Fruit fly (Drosophila melanogaster) whole organism, embryonic: ENCODE results near the gene Ufsp2.
A peak's percentile ranks its signal among the peaks of the same experiment; 100 is the strongest.

Experiments used
- Aef1 ChIP-seq: fragments of 200-800 bp; sonication (Bioruptor generic); IDR thresholded peaks from 3 replicates; pipeline ENCODE4 v1.3.6; 2022; ENCODE audit warnings: missing biosample characterization, missing genetic modification characterization
- Atf-2 ChIP-seq: fragments of 200-800 bp; sonication (Bioruptor generic); optimal IDR thresholded peaks from 2 replicates; lab custom pipeline; 2016; ENCODE audit warnings: missing biosample characterization, missing genetic modification characterization
- B-H2 ChIP-seq: fragments of 200-800 bp; sonication (Bioruptor generic); optimal IDR thresholded peaks from 2 replicates; lab custom pipeline; 2018; ENCODE audit warnings: missing biosample characterization, mild to moderate bottlenecking, missing genetic modification characterization
- BEAF-32 ChIP-seq: fragments of 200-800 bp; sonication (Bioruptor generic); optimal IDR thresholded peaks from 3 replicates; lab custom pipeline; 2017; ENCODE audit warnings: missing biosample characterization, missing genetic modification characterization, mild to moderate bottlenecking, moderate library complexity, missing genetic modification reagents
- CG10366 ChIP-seq: fragments of 200-800 bp; sonication (Bioruptor generic); IDR thresholded peaks from 2 replicates; pipeline ENCODE4 v1.3.6; 2022; ENCODE audit warnings: missing biosample characterization, missing genetic modification characterization
- CG10462 ChIP-seq: fragments of 200-800 bp; sonication (Bioruptor generic); optimal IDR thresholded peaks from 2 replicates; lab custom pipeline; 2016; ENCODE audit warnings: missing biosample characterization, missing genetic modification characterization
- CG11456 ChIP-seq: fragments of 200-800 bp; sonication (Bioruptor generic); IDR thresholded peaks from 3 replicates; pipeline ENCODE4 v1.3.6; 2022; ENCODE audit warnings: missing biosample characterization, missing genetic modification characterization
- CG12391 ChIP-seq: fragments of 200-800 bp; sonication (Bioruptor generic); optimal IDR thresholded peaks from 3 replicates; lab custom pipeline; 2018; ENCODE audit warnings: missing biosample characterization, mild to moderate bottlenecking, missing genetic modification characterization, moderate library complexity
- CG14710 ChIP-seq: fragments of 200-800 bp; sonication (Bioruptor generic); optimal IDR thresholded peaks from 3 replicates; lab custom pipeline; 2019; ENCODE audit warnings: missing biosample characterization, mild to moderate bottlenecking, missing genetic modification characterization, moderate library complexity
- CG14965 ChIP-seq: fragments of 200-800 bp; sonication (Bioruptor generic); optimal IDR thresholded peaks from 2 replicates; lab custom pipeline; 2016; ENCODE audit warnings: missing biosample characterization, missing genetic modification characterization, borderline replicate concordance
- CG17568 ChIP-seq: fragments of 200-800 bp; sonication (Bioruptor generic); optimal IDR thresholded peaks from 2 replicates; lab custom pipeline; 2018; ENCODE audit warnings: missing biosample characterization, mild to moderate bottlenecking, missing genetic modification characterization, moderate library complexity
- CG2889 ChIP-seq: fragments of 200-800 bp; sonication (Bioruptor generic); IDR thresholded peaks from 3 replicates; pipeline ENCODE4 v1.3.6; 2022; ENCODE audit warnings: missing biosample characterization, missing genetic modification characterization
- CG33213 ChIP-seq: fragments of 200-800 bp; sonication (Bioruptor generic); optimal IDR thresholded peaks from 3 replicates; lab custom pipeline; 2016; ENCODE audit warnings: missing biosample characterization, missing genetic modification characterization
- CG3726 ChIP-seq: fragments of 200-800 bp; sonication (Bioruptor generic); IDR thresholded peaks from 3 replicates; pipeline ENCODE4, ENCODE4 v1.3.6; 2022; ENCODE audit warnings: missing biosample characterization, missing genetic modification characterization
- CG3838 ChIP-seq: fragments of 200-800 bp; sonication (Bioruptor generic); optimal IDR thresholded peaks from 3 replicates; lab custom pipeline; 2016; ENCODE audit warnings: missing biosample characterization, missing genetic modification characterization
- CG42726 ChIP-seq: fragments of 200-800 bp; sonication (Bioruptor generic); IDR thresholded peaks from 2 replicates; pipeline ENCODE4 v1.3.6; 2022; ENCODE audit warnings: missing biosample characterization, missing genetic modification characterization; ENCODE audit not compliant: partially characterized antibody
- CG6765 ChIP-seq: fragments of 200-800 bp; sonication (Bioruptor generic); optimal IDR thresholded peaks from 3 replicates; lab custom pipeline; 2017; ENCODE audit warnings: missing biosample characterization, mild to moderate bottlenecking, missing genetic modification characterization
- CG7745 ChIP-seq: fragments of 200-800 bp; sonication (Bioruptor generic); optimal IDR thresholded peaks from 2 replicates; lab custom pipeline; 2018; ENCODE audit warnings: missing biosample characterization, mild to moderate bottlenecking, missing genetic modification characterization, moderate library complexity
- CG7987 ChIP-seq: fragments of 200-800 bp; sonication (Bioruptor generic); optimal IDR thresholded peaks from 2 replicates; lab custom pipeline; 2018; ENCODE audit warnings: missing biosample characterization, mild to moderate bottlenecking, missing genetic modification characterization, moderate library complexity
- CHES-1-like ChIP-seq: fragments of 200-800 bp; sonication (Bioruptor generic); optimal IDR thresholded peaks from 2 replicates; lab custom pipeline; 2016; ENCODE audit warnings: missing biosample characterization, missing genetic modification characterization
- CoRest ChIP-seq: fragments of 200-800 bp; sonication (Bioruptor generic); optimal IDR thresholded peaks from 3 replicates; lab custom pipeline; 2018; ENCODE audit warnings: missing biosample characterization, mild to moderate bottlenecking, missing genetic modification characterization, moderate library complexity
- D19A ChIP-seq: fragments of 200-800 bp; optimal IDR thresholded peaks from 3 replicates; lab custom pipeline; 2019; ENCODE audit warnings: missing biosample characterization, mild to moderate bottlenecking, missing genetic modification characterization, moderate library complexity
- Dbx ChIP-seq: fragments of 200-800 bp; sonication (Bioruptor generic); IDR thresholded peaks from 3 replicates; pipeline ENCODE4 v1.3.6; 2022; ENCODE audit warnings: missing biosample characterization, missing genetic modification characterization
- Doc3 ChIP-seq: fragments of 200-800 bp; sonication (Bioruptor generic); IDR thresholded peaks from 3 replicates; pipeline ENCODE4 v1.3.6; 2022; ENCODE audit warnings: missing biosample characterization, missing genetic modification characterization; ENCODE audit not compliant: partially characterized antibody
- HLH4C ChIP-seq: fragments of 200-800 bp; sonication (Bioruptor generic); IDR thresholded peaks from 3 replicates; pipeline ENCODE4 v1.3.6; 2022; ENCODE audit warnings: missing biosample characterization, missing genetic modification characterization; ENCODE audit not compliant: partially characterized antibody
- Mrtf ChIP-seq: fragments of 200-800 bp; sonication (Bioruptor generic); IDR thresholded peaks from 3 replicates; pipeline ENCODE4 v1.3.6; 2022; ENCODE audit warnings: missing biosample characterization, missing genetic modification characterization
- NC2α ChIP-seq: fragments of 200-800 bp; sonication (Bioruptor generic); optimal IDR thresholded peaks from 2 replicates; lab custom pipeline; 2016; ENCODE audit warnings: missing biosample characterization, missing genetic modification characterization
- Nf-YB ChIP-seq: fragments of 200-800 bp; sonication (Bioruptor generic); optimal IDR thresholded peaks from 3 replicates; lab custom pipeline; 2019; ENCODE audit warnings: missing biosample characterization, mild to moderate bottlenecking, missing genetic modification characterization, moderate library complexity
- Optix ChIP-seq: fragments of 200-800 bp; sonication (Bioruptor generic); IDR thresholded peaks from 3 replicates; pipeline ENCODE4 v1.3.6; 2022; ENCODE audit warnings: missing biosample characterization, missing genetic modification characterization
- Scr ChIP-seq: fragments of 200-800 bp; sonication (Bioruptor generic); IDR thresholded peaks from 2 replicates; pipeline ENCODE4 v1.3.6; 2022; ENCODE audit warnings: missing biosample characterization, missing genetic modification characterization; ENCODE audit not compliant: partially characterized antibody
- Sox100B ChIP-seq: fragments of 200-800 bp; sonication (Bioruptor generic); optimal IDR thresholded peaks from 3 replicates; lab custom pipeline; 2018; ENCODE audit warnings: missing biosample characterization, mild to moderate bottlenecking, missing genetic modification characterization
- Usf ChIP-seq: fragments of 200-800 bp; sonication (Bioruptor generic); optimal IDR thresholded peaks from 2 replicates; lab custom pipeline; 2017; ENCODE audit warnings: missing genotype, missing biosample characterization, missing genetic modification characterization
- bab2 ChIP-seq: fragments of 200-800 bp; sonication (Bioruptor generic); optimal IDR thresholded peaks from 2 replicates; lab custom pipeline; 2016; ENCODE audit warnings: missing biosample characterization, missing genetic modification characterization
- bigmax ChIP-seq: fragments of 200-800 bp; sonication (Bioruptor generic); optimal IDR thresholded peaks from 2 replicates; lab custom pipeline; 2018; ENCODE audit warnings: missing biosample characterization, mild to moderate bottlenecking, missing genetic modification characterization
- bsh ChIP-seq, 2 experiments: fragments of 200-800 bp; sonication (Bioruptor generic); optimal IDR thresholded peaks; 2 replicates each; lab custom pipeline; 2017 to 2018; ENCODE audit warnings: mild to moderate bottlenecking in 2 of 2, missing biosample characterization in 2 of 2, missing genetic modification characterization in 2 of 2, moderate library complexity in 1 of 2
- cg ChIP-seq: fragments of 200-800 bp; sonication (Bioruptor generic); optimal IDR thresholded peaks from 3 replicates; lab custom pipeline; 2019; ENCODE audit warnings: missing biosample characterization, mild to moderate bottlenecking, missing genetic modification characterization, moderate library complexity
- dysf ChIP-seq: fragments of 200-800 bp; sonication (Bioruptor generic); IDR thresholded peaks from 3 replicates; pipeline ENCODE4 v1.3.6; 2022; ENCODE audit warnings: missing biosample characterization, missing genetic modification characterization
- grn ChIP-seq: fragments of 200-800 bp; sonication (Bioruptor generic); optimal IDR thresholded peaks from 3 replicates; lab custom pipeline; 2017; ENCODE audit warnings: missing biosample characterization, missing genetic modification characterization
- gro ChIP-seq: fragments of 200-800 bp; sonication (Bioruptor generic); optimal IDR thresholded peaks from 2 replicates; lab custom pipeline; 2016; ENCODE audit warnings: missing biosample characterization, missing genetic modification characterization
- lmd ChIP-seq: fragments of 200-800 bp; sonication (Bioruptor generic); IDR thresholded peaks from 2 replicates; pipeline ENCODE4 v1.3.6; 2022; ENCODE audit warnings: missing biosample characterization, missing genetic modification characterization
- luna ChIP-seq: fragments of 200-800 bp; sonication (Bioruptor generic); optimal IDR thresholded peaks from 2 replicates; lab custom pipeline; 2016; ENCODE audit warnings: missing biosample characterization, missing genetic modification characterization
- ro ChIP-seq: fragments of 200-800 bp; sonication (Bioruptor generic); IDR thresholded peaks from 2 replicates; pipeline ENCODE4 v1.3.6; 2022; ENCODE audit warnings: missing biosample characterization, missing genetic modification characterization
- run ChIP-seq: fragments of 200-800 bp; sonication (Bioruptor generic); optimal IDR thresholded peaks from 3 replicates; lab custom pipeline; 2018; ENCODE audit warnings: missing biosample characterization, mild to moderate bottlenecking, missing genetic modification characterization
- sens ChIP-seq: fragments of 200-800 bp; sonication (Bioruptor generic); peaks from one replicate; lab custom pipeline; 2016; ENCODE audit warnings: missing biosample characterization, missing genetic modification characterization
- slbo ChIP-seq: fragments of 200-800 bp; sonication (Bioruptor generic); IDR thresholded peaks from 2 replicates; pipeline ENCODE4 v1.3.6; 2022; ENCODE audit warnings: missing biosample characterization, missing genetic modification characterization
- stwl ChIP-seq: fragments of 200-800 bp; sonication (Bioruptor generic); optimal IDR thresholded peaks from 3 replicates; lab custom pipeline; 2018; ENCODE audit warnings: missing biosample characterization, mild to moderate bottlenecking, missing genetic modification characterization, moderate library complexity
- ttk ChIP-seq: fragments of 200-800 bp; sonication (Bioruptor generic); IDR thresholded peaks from 2 replicates; pipeline ENCODE4 v2.1.2; 2022; ENCODE audit warnings: missing biosample characterization, missing genetic modification characterization
- vfl ChIP-seq: fragments of 200-800 bp; sonication (Bioruptor generic); optimal IDR thresholded peaks from 2 replicates; lab custom pipeline; 2016; ENCODE audit warnings: missing biosample characterization, missing genetic modification characterization
- wdn ChIP-seq: fragments of 200-800 bp; sonication (Bioruptor generic); IDR thresholded peaks from 2 replicates; pipeline ENCODE4 v1.3.6; 2022; ENCODE audit warnings: missing biosample characterization, missing genetic modification characterization
- wor ChIP-seq: fragments of 200-800 bp; sonication (Bioruptor generic); IDR thresholded peaks from 2 replicates; pipeline ENCODE4 v1.3.6; 2022; ENCODE audit warnings: missing biosample characterization, missing genetic modification characterization

The Ufsp2 gene

dm6 chr3L:15537916-15538581 is 38.3 kb upstream of the Ufsp2 start (continued):
- TF ChIP-seq CG10462 (GFP tag; lab: Kevin White, UChicago): peak; percentile 35
- TF ChIP-seq CG3726 (GFP tag; lab: Robert Waterston, UW): no peak
- peak; percentile 1 for TF ChIP-seq Usf (GFP tag; lab: Kevin White, UChicago)
- peak; percentile 28; the same call in 2 of the 3 replicates for TF ChIP-seq Dbx (GFP tag; lab: Robert Waterston, UW)
- TF ChIP-seq luna: no peak
- no peak for TF ChIP-seq Optix (GFP tag; lab: Robert Waterston, UW)
- no peak for TF ChIP-seq wdn
- TF ChIP-seq CG7745: no peak
- no peak for TF ChIP-seq Scr (GFP tag; lab: Robert Waterston, UW)
- no peak for TF ChIP-seq Mrtf (GFP tag; lab: Robert Waterston, UW)
- no peak for TF ChIP-seq ro (GFP tag; lab: Robert Waterston, UW)
- peak; percentile 5 for TF ChIP-seq CG17568 (GFP tag; lab: Kevin White, UChicago)
- TF ChIP-seq Nf-YB (GFP tag; lab: Kevin White, UChicago): peak; percentile 53
- peak; percentile 57; the same call in 2 of the 3 replicates for TF ChIP-seq dysf (GFP tag; lab: Robert Waterston, UW)
- no peak for TF ChIP-seq CG7987
- no peak for TF ChIP-seq CG3838 (GFP tag; lab: Kevin White, UChicago)
- peak; percentile 39 for TF ChIP-seq bab2
- peak; percentile 70 for TF ChIP-seq CG14710 (tag; lab: Kevin White, UChicago)
- TF ChIP-seq B-H2: no peak
- peak; percentile 20 for TF ChIP-seq gro
- TF ChIP-seq Atf-2: peak; percentile 33
- TF ChIP-seq Sox100B (GFP tag; lab: Kevin White, UChicago): peak; percentile 75
- peak; percentile 58 for TF ChIP-seq D19A (tag; lab: Kevin White, UChicago)
- no peak for TF ChIP-seq BEAF-32
- TF ChIP-seq stwl: no peak
- TF ChIP-seq CoRest (tag; lab: Kevin White, UChicago): peak; percentile 81
- TF ChIP-seq slbo: peak; percentile 57; the same call in 1 of the 2 replicates
- no peak for TF ChIP-seq wor (GFP tag; lab: Robert Waterston, UW)
- TF ChIP-seq CG10366: peak; percentile 35; the same call in 1 of the 2 replicates
- TF ChIP-seq lmd (GFP tag; lab: Robert Waterston, UW): peak; percentile 67
- no peak for TF ChIP-seq CG11456 (GFP tag; lab: Robert Waterston, UW)
- TF ChIP-seq NC2α (GFP tag; lab: Kevin White, UChicago): no peak
- TF ChIP-seq CG12391: peak; percentile 81
- no peak for TF ChIP-seq CG6765 (GFP tag; lab: Kevin White, UChicago)
- 0 out of 3 replicates have a peak, but pooled peaks have one; percentile 10 for TF ChIP-seq Aef1 (GFP tag; lab: Robert Waterston, UW)
- TF ChIP-seq HLH4C (GFP tag; lab: Robert Waterston, UW): no peak
- TF ChIP-seq CG33213 (GFP tag; lab: Kevin White, UChicago): peak; percentile 7
- TF ChIP-seq CHES-1-like (GFP tag; lab: Kevin White, UChicago): peak; percentile 7
- no peak for TF ChIP-seq ttk (GFP tag; lab: Robert Waterston, UW)
- no peak for TF ChIP-seq vfl
- TF ChIP-seq grn (GFP tag; lab: Kevin White, UChicago): no peak
- TF ChIP-seq cg: no peak
- TF ChIP-seq CG14965 (GFP tag; lab: Kevin White, UChicago): no peak
- peak; percentile 3 for TF ChIP-seq run (tag; lab: Kevin White, UChicago)
- no peak for TF ChIP-seq CG42726 (GFP tag; lab: Robert Waterston, UW)
- peak; percentile 96 for TF ChIP-seq sens (GFP tag; lab: Kevin White, UChicago)
- peak in 1 of 2 experiments; percentile 80 for TF ChIP-seq bsh (GFP tag; optimal IDR thresholded peaks at IDR 0.05; lab: Kevin White, UChicago)
- no peak for TF ChIP-seq CG2889
- no peak for TF ChIP-seq bigmax (GFP tag; lab: Kevin White, UChicago)
- no peak for TF ChIP-seq Doc3 (GFP tag; lab: Robert Waterston, UW)
